Worm (Caenorhabditis elegans) whole organism, L4 larva: ENCODE results near the gene F55C9.3.

Experiments used
- F26F4.8 ChIP-seq: fragments of 200-800 bp; sonication (Bioruptor generic); conservative IDR thresholded peaks from 2 replicates; pipeline ENCODE4 v1.3.6; 2022; ENCODE audit warnings: missing genetic modification characterization, missing compliant biosample characterization
- F49E8.2 ChIP-seq: sonication (generic microtip); optimal IDR thresholded peaks from 2 replicates; lab custom pipeline; 2016; ENCODE audit warnings: missing compliant biosample characterization, mild to moderate bottlenecking, missing genetic modification characterization, borderline replicate concordance
- Y105C5A.15 ChIP-seq: fragments of 200-800 bp; sonication (Bioruptor generic); IDR thresholded peaks from 2 replicates; pipeline ENCODE4 v1.3.6; 2022; ENCODE audit warnings: missing genetic modification characterization, missing compliant biosample characterization
- ZK337.2 ChIP-seq: fragments of 200-800 bp; sonication (Bioruptor generic); IDR thresholded peaks from 2 replicates; pipeline ENCODE4 v1.3.6; 2022; ENCODE audit warnings: missing genetic modification reagents, missing genetic modification characterization, missing compliant biosample characterization
- aha-1 ChIP-seq: fragments of 150-350 bp; peaks from one replicate; lab custom pipeline; 2014; ENCODE audit warnings: missing biosample characterization, missing genetic modification characterization
- arid-1 ChIP-seq: fragments of 200-800 bp; sonication (Bioruptor generic); conservative IDR thresholded peaks from 2 replicates; pipeline ENCODE4 v1.3.6; 2022; ENCODE audit warnings: missing genetic modification reagents, missing genetic modification characterization, missing compliant biosample characterization
- ceh-28 ChIP-seq: fragments of 150-350 bp; optimal IDR thresholded peaks from 2 replicates; lab custom pipeline; 2014; ENCODE audit warnings: missing biosample characterization, missing genetic modification reagents, missing genetic modification characterization
- ctbp-1 ChIP-seq: fragments of 200-800 bp; sonication (Bioruptor generic); IDR thresholded peaks from 2 replicates; pipeline ENCODE4 v1.3.6; 2022; ENCODE audit warnings: missing genetic modification reagents, missing genetic modification characterization, missing compliant biosample characterization
- daf-12 ChIP-seq: fragments of 150-350 bp; optimal IDR thresholded peaks from 2 replicates; lab custom pipeline; 2014; ENCODE audit warnings: missing biosample characterization, missing genetic modification reagents, missing genetic modification characterization
- dve-1 ChIP-seq: sonication (generic microtip); optimal IDR thresholded peaks from 2 replicates; lab custom pipeline; 2017; ENCODE audit warnings: antibody characterized with exemption, mild to moderate bottlenecking, missing genetic modification characterization, missing compliant biosample characterization; ENCODE audit not compliant: insufficient read depth
- fkh-10 ChIP-seq: fragments of 150-350 bp; optimal IDR thresholded peaks from 2 replicates; lab custom pipeline; 2014; ENCODE audit warnings: missing biosample characterization, missing genetic modification reagents, missing genetic modification characterization
- gei-8 ChIP-seq: fragments of 200-800 bp; sonication (Bioruptor generic); optimal IDR thresholded peaks from 2 replicates; lab custom pipeline; 2018; ENCODE audit warnings: mild to moderate bottlenecking, missing genetic modification characterization, missing compliant biosample characterization
- hlh-30 ChIP-seq: sonication (generic microtip); optimal IDR thresholded peaks from 2 replicates; lab custom pipeline; 2017; ENCODE audit warnings: antibody characterized with exemption, mild to moderate bottlenecking, missing genetic modification characterization, missing compliant biosample characterization; ENCODE audit not compliant: insufficient read depth
- lim-7 ChIP-seq: fragments of 200-800 bp; sonication (Bioruptor generic); IDR thresholded peaks from 2 replicates; pipeline ENCODE4 v1.3.6; 2022; ENCODE audit warnings: missing genetic modification characterization, missing compliant biosample characterization
- lin-13 ChIP-seq: fragments of 150-350 bp; optimal IDR thresholded peaks from 2 replicates; lab custom pipeline; 2014; ENCODE audit warnings: missing biosample characterization, missing genetic modification reagents, missing genetic modification characterization
- lin-15B ChIP-seq: fragments of 150-350 bp; sonication (generic microtip); optimal IDR thresholded peaks from 3 replicates; lab custom pipeline; 2014; ENCODE audit warnings: missing biosample characterization, missing genetic modification characterization
- lin-29 ChIP-seq: fragments of 200-800 bp; sonication (Bioruptor generic); IDR thresholded peaks from 2 replicates; pipeline ENCODE4 v1.3.6; 2022; ENCODE audit warnings: missing genetic modification reagents, missing genetic modification characterization, missing compliant biosample characterization
- lsy-2 ChIP-seq, 2 experiments: fragments of 150-350 bp in 1 of 2; sonication (generic microtip) in 1 of 2; optimal IDR thresholded peaks; 2 replicates each; lab custom pipeline; 2014 to 2017; ENCODE audit warnings: missing biosample characterization in 2 of 2, missing genetic modification characterization in 2 of 2
- madf-5 ChIP-seq, 2 experiments: fragments of 200-800 bp; sonication (Bioruptor generic); IDR thresholded peaks; 2 replicates each; pipeline ENCODE4 v1.3.6; 2022; ENCODE audit warnings: missing compliant biosample characterization in 2 of 2, missing genetic modification characterization in 2 of 2
- madf-9 ChIP-seq: fragments of 200-800 bp; sonication (Bioruptor generic); conservative IDR thresholded peaks from 2 replicates; pipeline ENCODE4 v1.3.6; 2022; ENCODE audit warnings: missing genetic modification reagents, missing genetic modification characterization, missing compliant biosample characterization
- mdl-1 ChIP-seq, 2 experiments: fragments of 150-350 bp in 1 of 2; sonication (generic microtip) in 1 of 2; optimal IDR thresholded peaks; 2 replicates each; lab custom pipeline; 2014 to 2017; ENCODE audit warnings: missing biosample characterization in 2 of 2, missing genetic modification characterization in 2 of 2
- mep-1 ChIP-seq: fragments of 150-350 bp; sonication (generic microtip); optimal IDR thresholded peaks from 3 replicates; lab custom pipeline; 2014; ENCODE audit warnings: missing biosample characterization, missing genetic modification characterization
- nhr-102 ChIP-seq: sonication (generic microtip); optimal IDR thresholded peaks from 2 replicates; lab custom pipeline; 2016; ENCODE audit warnings: mild to moderate bottlenecking, missing genetic modification characterization, moderate library complexity, missing compliant biosample characterization
- nhr-11 ChIP-seq: fragments of 150-350 bp; optimal IDR thresholded peaks from 2 replicates; lab custom pipeline; 2014; ENCODE audit warnings: missing biosample characterization, missing genetic modification characterization
- nhr-25 ChIP-seq: sonication (generic microtip); optimal IDR thresholded peaks from 2 replicates; lab custom pipeline; 2017; ENCODE audit warnings: missing genetic modification characterization, mild to moderate bottlenecking, missing compliant biosample characterization, antibody characterized with exemption, moderate library complexity, borderline replicate concordance; ENCODE audit not compliant: insufficient read depth
- rbr-2 ChIP-seq: sonication (generic microtip); optimal IDR thresholded peaks from 2 replicates; lab custom pipeline; 2016; ENCODE audit warnings: missing genotype, missing genetic modification characterization, missing compliant biosample characterization
- set-16 ChIP-seq: fragments of 200-800 bp; sonication (Bioruptor generic); IDR thresholded peaks from 2 replicates; pipeline ENCODE4 v1.3.6; 2022; ENCODE audit warnings: missing genetic modification reagents, missing genetic modification characterization, missing compliant biosample characterization
- tag-97 ChIP-seq: fragments of 200-800 bp; sonication (Bioruptor generic); IDR thresholded peaks from 2 replicates; pipeline ENCODE4 v1.3.6; 2022; ENCODE audit warnings: missing genetic modification characterization, missing compliant biosample characterization
- unc-39 ChIP-seq: sonication (generic microtip); optimal IDR thresholded peaks from 2 replicates; lab custom pipeline; 2017; ENCODE audit warnings: missing biosample characterization, missing genetic modification characterization
- unc-62 ChIP-seq, 3 experiments: fragments of 150-350 bp in 1 of 3; sonication (generic microtip); optimal IDR thresholded peaks in 2 of 3; peaks in 1 of 3; 1 replicate in 1 of 3; 2 replicates in 2 of 3; lab custom pipeline; 2014 to 2017; ENCODE audit warnings: missing biosample characterization in 3 of 3, missing genetic modification characterization in 3 of 3, missing genetic modification reagents in 3 of 3, missing genotype in 1 of 3
- vab-7 ChIP-seq: fragments of 200-800 bp; sonication (Bioruptor generic); IDR thresholded peaks from 2 replicates; pipeline ENCODE4 v1.3.6; 2022; ENCODE audit warnings: missing genetic modification reagents, missing genetic modification characterization, missing compliant biosample characterization
- zag-1 ChIP-seq: fragments of 150-350 bp; optimal IDR thresholded peaks from 2 replicates; lab custom pipeline; 2014; ENCODE audit warnings: missing biosample characterization, missing genetic modification characterization
- zip-11 ChIP-seq: fragments of 200-800 bp; sonication (Bioruptor generic); IDR thresholded peaks from 2 replicates; pipeline ENCODE4 v1.3.6; 2022; ENCODE audit warnings: missing genetic modification characterization, missing compliant biosample characterization
- ztf-7 ChIP-seq: fragments of 150-350 bp; optimal IDR thresholded peaks from 2 replicates; lab custom pipeline; 2014; ENCODE audit warnings: missing biosample characterization, missing genetic modification characterization

Gene F55C9.3

ce11 chrV:19299262-19299661 is 11.3 kb upstream of the F55C9.3 start, which contains the start of gene F55C9.14:
F55C9.14 (plus strand) TSS chrV:19299562.
- TF ChIP-seq ZK337.2 (GFP tag; lab: Robert Waterston, UW) (no peak), nhr-25 (tag; lab: Kevin White, UChicago) (no peak), dve-1 (no peak), lin-13 (GFP tag; lab: Kevin White, UChicago) (no peak), ctbp-1 (no peak), arid-1 (GFP tag; lab: Robert Waterston, UW) (no peak), nhr-102 (no peak), zag-1 (tag; lab: Kevin White, UChicago) (no peak), madf-9 (no peak), nhr-11 (tag; lab: Kevin White, UChicago) (no peak), Y105C5A.15 (no peak), rbr-2 (no peak), F26F4.8 (no peak), daf-12 (no peak), ztf-7 (tag; lab: Kevin White, UChicago) (no peak), madf-5 (GFP tag; IDR thresholded peaks at IDR 0.05; lab: Robert Waterston, UW) (no peak), zip-11 (GFP tag; lab: Robert Waterston, UW) (no peak)

ce11 chrV:19297510-19297909 is 9.5 kb upstream of the F55C9.3 start, which contains the start of gene fbxb-60:
fbxb-60 (plus strand) TSS chrV:19297810.
- no peak for TF ChIP-seq zip-11 (GFP tag; lab: Robert Waterston, UW)
- TF ChIP-seq mep-1 (tag; lab: Kevin White, UChicago), result no peak
- TF ChIP-seq ceh-28 (tag; lab: Kevin White, UChicago), result peak; percentile 9
- no peak for TF ChIP-seq hlh-30
- peak; percentile 76 for TF ChIP-seq aha-1 (tag; lab: Kevin White, UChicago)

ce11 chrV:19296723-19297122 is 8.8 kb upstream of the F55C9.3 start, which contains the start of gene F55C9.6:
F55C9.6 (minus strand) TSS chrV:19296823.
- TF ChIP-seq F49E8.2 (tag; lab: Kevin White, UChicago), result no peak
- TF ChIP-seq vab-7 (GFP tag; lab: Robert Waterston, UW), result no peak
- no peak for TF ChIP-seq lin-15B (tag; lab: Kevin White, UChicago)
- no peak for TF ChIP-seq lim-7 (GFP tag; lab: Robert Waterston, UW)
- no peak for TF ChIP-seq unc-39 (tag; lab: Kevin White, UChicago)
- no peak for TF ChIP-seq nhr-102
- no peak for TF ChIP-seq mdl-1 (tag; optimal IDR thresholded peaks at IDR 0.05; lab: Kevin White, UChicago)
- no peak for TF ChIP-seq rbr-2
- TF ChIP-seq mep-1 (tag; lab: Kevin White, UChicago), result no peak

- TF ChIP-seq fkh-10 (GFP tag; lab: Kevin White, UChicago), result no peak
- no peak for TF ChIP-seq nhr-102
Observed at ce11 chrV:19293025-19293424, 5.1 kb upstream of the F55C9.3 start, which contains the start of gene F55C9.5. F55C9.5 (minus strand) TSS chrV:19293125.

- peak in 1 of 2 experiments; percentile 21 for TF ChIP-seq unc-62 (GFP tag; optimal IDR thresholded peaks at IDR 0.05 in 1 of 2; lab: Kevin White, UChicago)
- TF ChIP-seq unc-62 (tag; optimal IDR thresholded peaks at IDR 0.05; lab: Kevin White, UChicago), result no peak
- no peak for TF ChIP-seq lin-29
Observed at ce11 chrV:19285921-19286320, 2.1 kb downstream of the F55C9.3 start.

ce11 chrV:19282314-19282713 is 5.7 kb downstream of the F55C9.3 start, which contains the start of gene fbxb-117:
fbxb-117 (plus strand) TSS chrV:19282614.
- TF ChIP-seq aha-1 (tag; lab: Kevin White, UChicago), result peak; percentile 75
- TF ChIP-seq gei-8 (GFP tag; lab: Kevin White, UChicago), result no peak
- TF ChIP-seq lsy-2 (tag; optimal IDR thresholded peaks at IDR 0.05; lab: Kevin White, UChicago), result no peak
- no peak for TF ChIP-seq set-16 (GFP tag; lab: Robert Waterston, UW)
- TF ChIP-seq nhr-102, result no peak
- TF ChIP-seq tag-97 (GFP tag; lab: Robert Waterston, UW), result no peak
